Worm (Caenorhabditis elegans): ENCODE data around the gene W04H10.6.

W04H10.6 gene

DNA sequence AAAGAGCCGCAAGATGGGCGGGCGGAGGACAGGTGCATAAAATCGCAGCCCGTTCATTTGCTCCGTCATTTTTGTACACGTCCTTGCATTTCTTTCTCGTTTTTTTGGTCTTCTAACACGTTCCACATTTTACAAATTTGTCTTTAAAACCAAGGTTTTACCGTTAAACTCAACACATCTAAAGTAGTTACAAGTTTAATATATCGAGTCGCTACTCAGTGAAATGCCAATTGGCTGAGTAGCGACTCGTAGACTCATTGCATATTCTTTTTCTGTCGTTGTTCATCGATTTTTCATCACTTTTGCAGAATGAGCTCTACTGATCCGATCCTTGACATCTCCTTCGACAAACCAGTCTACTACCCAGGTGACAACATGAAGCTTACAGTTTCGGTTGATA, 19.0 kb upstream of the W04H10.6 start, which contains the start of gene arrd-1:
TSS of gene arrd-1 (plus strand) at position 301 of the 400 bp plus-strand sequence.
- TF ChIP-seq unc-62 (GFP tag; optimal IDR thresholded peaks at IDR 0.05) = no peak

DNA sequence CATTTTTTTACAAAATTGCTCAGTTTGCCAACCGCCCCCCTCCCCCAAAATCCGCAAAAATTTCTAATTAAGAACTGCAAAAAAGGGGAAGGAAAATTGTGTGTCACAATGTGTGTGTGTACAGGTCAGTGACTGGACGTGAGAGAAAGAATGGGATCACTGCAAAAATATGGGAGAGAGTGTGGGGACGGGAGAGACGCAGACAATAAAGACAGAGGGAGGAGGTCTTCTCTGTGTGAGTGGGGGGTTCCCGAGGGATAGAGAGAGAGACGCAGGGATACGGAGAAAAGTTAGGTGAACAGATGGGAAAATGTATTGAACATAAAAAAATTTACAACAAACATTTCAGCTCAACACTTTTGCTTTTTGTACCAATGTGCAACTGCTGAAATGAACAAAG, 17.7 kb upstream of the W04H10.6 start:
- no peak for TF ChIP-seq sptf-1 (tag; optimal IDR thresholded peaks at IDR 0.05)
- TF ChIP-seq nhr-76 (tag; optimal IDR thresholded peaks at IDR 0.05) = no peak
- peak; percentile 90 for TF ChIP-seq nhr-2 (tag; optimal IDR thresholded peaks at IDR 0.05)
- no peak for TF ChIP-seq pha-4 (tag; optimal IDR thresholded peaks at IDR 0.05)
- TF ChIP-seq zip-8 (tag; optimal IDR thresholded peaks at IDR 0.05) = no peak
- peak; percentile 42 for TF ChIP-seq unc-62 (GFP tag; optimal IDR thresholded peaks at IDR 0.05)
- TF ChIP-seq lin-32 (GFP tag; optimal IDR thresholded peaks at IDR 0.05) = no peak
- TF ChIP-seq drap-1 (GFP tag; optimal IDR thresholded peaks at IDR 0.05) = no peak
- TF ChIP-seq ceh-39 (tag; optimal IDR thresholded peaks at IDR 0.05) = peak; percentile 13
- no peak for TF ChIP-seq elt-1 (tag; optimal IDR thresholded peaks at IDR 0.05; ENCODE audit: borderline replicate concordance, insufficient read depth)
- TF ChIP-seq mab-5 (tag; optimal IDR thresholded peaks at IDR 0.05) = no peak
- peak; percentile 6 for TF ChIP-seq lin-13 (tag; optimal IDR thresholded peaks at IDR 0.05)
- TF ChIP-seq elt-3 (tag; optimal IDR thresholded peaks at IDR 0.05) = no peak
- no peak for TF ChIP-seq mls-2 (tag; optimal IDR thresholded peaks at IDR 0.05)
- TF ChIP-seq blmp-1 (tag; optimal IDR thresholded peaks at IDR 0.05) = no peak
- TF ChIP-seq unc-39 (tag; optimal IDR thresholded peaks at IDR 0.05) = no peak
- TF ChIP-seq tbx-8 (GFP tag; optimal IDR thresholded peaks at IDR 0.05) = no peak
- no peak for TF ChIP-seq flh-1 (GFP tag; optimal IDR thresholded peaks at IDR 0.05)
- TF ChIP-seq cnd-1 (tag; optimal IDR thresholded peaks at IDR 0.05) = no peak
- no peak for TF ChIP-seq bed-3 (GFP tag; optimal IDR thresholded peaks at IDR 0.05)
- TF ChIP-seq ztf-11 (tag; optimal IDR thresholded peaks at IDR 0.05) = no peak
- no peak for TF ChIP-seq snpc-4 (tag; optimal IDR thresholded peaks at IDR 0.05)
- TF ChIP-seq hlh-1 (tag; optimal IDR thresholded peaks at IDR 0.05) = no peak
- TF ChIP-seq nhr-28 (tag; optimal IDR thresholded peaks at IDR 0.05) = no peak
- peak; percentile 53 for TF ChIP-seq mep-1 (tag; optimal IDR thresholded peaks at IDR 0.05)
- no peak for TF ChIP-seq sem-2 (GFP tag; optimal IDR thresholded peaks at IDR 0.05)
- TF ChIP-seq ces-1 (GFP tag; optimal IDR thresholded peaks at IDR 0.05) = no peak

DNA sequence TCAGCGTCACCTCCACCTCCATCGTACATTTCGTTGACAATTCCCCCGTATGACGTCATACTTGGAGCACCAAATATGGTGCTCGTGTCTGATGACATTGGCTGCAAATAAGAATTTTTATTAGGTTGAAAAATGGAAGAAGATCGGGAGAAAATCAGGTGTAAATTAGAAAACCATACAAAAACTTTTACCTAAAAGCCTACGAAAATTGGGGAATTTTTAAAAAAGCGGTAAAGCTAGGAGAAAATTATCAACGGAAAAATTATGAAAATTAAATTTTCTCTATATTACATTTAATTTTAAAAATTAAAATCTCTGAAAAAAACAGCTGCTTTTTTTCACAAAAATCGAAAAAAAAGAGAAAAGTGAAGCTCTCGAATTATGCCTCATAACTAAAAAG, 16.2 kb upstream of the W04H10.6 start, which contains the start of gene T04B8.5:
TSS of gene T04B8.5 (minus strand) at position 101 of the 400 bp plus-strand sequence.
- TF ChIP-seq pha-4 (tag; optimal IDR thresholded peaks at IDR 0.05) (no peak), elt-1 (tag; optimal IDR thresholded peaks at IDR 0.05; ENCODE audit: borderline replicate concordance, insufficient read depth) (no peak), zip-8 (tag; optimal IDR thresholded peaks at IDR 0.05) (peak; percentile 86)

- TF ChIP-seq unc-120 (tag; optimal IDR thresholded peaks at IDR 0.05; ENCODE audit: poor library complexity, severe bottlenecking) (peak; percentile 83), pha-4 (tag; optimal IDR thresholded peaks at IDR 0.05) (peak; percentile 39), hlh-1 (tag; optimal IDR thresholded peaks at IDR 0.05) (peak; percentile 39), nhr-237 (tag; optimal IDR thresholded peaks at IDR 0.05) (no peak), mep-1 (tag; optimal IDR thresholded peaks at IDR 0.05) (peak; percentile 66), mab-5 (tag; optimal IDR thresholded peaks at IDR 0.05) (no peak), lin-32 (GFP tag; optimal IDR thresholded peaks at IDR 0.05) (peak; percentile 81), mls-2 (tag; optimal IDR thresholded peaks at IDR 0.05) (no peak), sptf-1 (tag; optimal IDR thresholded peaks at IDR 0.05) (peak; percentile 10), flh-1 (GFP tag; optimal IDR thresholded peaks at IDR 0.05) (no peak), ces-1 (GFP tag; optimal IDR thresholded peaks at IDR 0.05) (peak; percentile 61), unc-62 (GFP tag; optimal IDR thresholded peaks at IDR 0.05) (peak; percentile 17)
Observed at ce11 chrII:622478-622877, 14.2 kb upstream of the W04H10.6 start.

ce11 chrII:621141-621540, 12.9 kb upstream of the W04H10.6 start:
- TF ChIP-seq snpc-4 (tag; optimal IDR thresholded peaks at IDR 0.05) (no peak), ceh-39 (tag; optimal IDR thresholded peaks at IDR 0.05) (no peak), blmp-1 (tag; optimal IDR thresholded peaks at IDR 0.05) (no peak), cnd-1 (tag; optimal IDR thresholded peaks at IDR 0.05) (no peak), tbx-8 (GFP tag; optimal IDR thresholded peaks at IDR 0.05) (no peak), nhr-237 (tag; optimal IDR thresholded peaks at IDR 0.05) (no peak), hlh-1 (tag; optimal IDR thresholded peaks at IDR 0.05) (no peak), sem-2 (GFP tag; optimal IDR thresholded peaks at IDR 0.05) (no peak), drap-1 (GFP tag; optimal IDR thresholded peaks at IDR 0.05) (no peak), ces-1 (GFP tag; optimal IDR thresholded peaks at IDR 0.05) (no peak), lin-32 (GFP tag; optimal IDR thresholded peaks at IDR 0.05) (no peak), pha-4 (tag; optimal IDR thresholded peaks at IDR 0.05) (no peak), mab-5 (tag; optimal IDR thresholded peaks at IDR 0.05) (no peak), unc-120 (tag; optimal IDR thresholded peaks at IDR 0.05; ENCODE audit: poor library complexity, severe bottlenecking) (no peak), ceh-43 (GFP tag; optimal IDR thresholded peaks at IDR 0.05) (no peak), ceh-83 (GFP tag; optimal IDR thresholded peaks at IDR 0.05) (no peak)
